Fruit fly (Drosophila melanogaster) whole organism, pupa: Measurements from ENCODE around the gene CG5149.

Experiments
- CG13204 ChIP-seq: fragments of 200-800 bp; sonication (Bioruptor generic); optimal IDR thresholded peaks from 2 replicates; lab custom pipeline; 2018; ENCODE audit warnings: missing biosample characterization, mild to moderate bottlenecking, missing genetic modification characterization, moderate library complexity
- CG14655 ChIP-seq: fragments of 200-800 bp; sonication (Bioruptor generic); optimal IDR thresholded peaks from 3 replicates; lab custom pipeline; 2017; ENCODE audit warnings: mild to moderate bottlenecking, missing biosample characterization, missing genetic modification reagents, missing genetic modification characterization
- CG15710 ChIP-seq: fragments of 200-800 bp; sonication (Bioruptor generic); optimal IDR thresholded peaks from 2 replicates; lab custom pipeline; 2018; ENCODE audit warnings: missing biosample characterization, mild to moderate bottlenecking, missing genetic modification characterization, moderate library complexity
- CG9948 ChIP-seq: fragments of 200-800 bp; sonication (Bioruptor generic); optimal IDR thresholded peaks from 2 replicates; lab custom pipeline; 2018; ENCODE audit warnings: missing biosample characterization, mild to moderate bottlenecking, missing genetic modification characterization, moderate library complexity
- Ets98B ChIP-seq: fragments of 200-800 bp; sonication (Bioruptor generic); IDR thresholded peaks from 2 replicates; pipeline ENCODE4 v1.3.6; 2022; ENCODE audit warnings: missing biosample characterization, missing genetic modification characterization
- Pif1A ChIP-seq: fragments of 200-800 bp; sonication (Bioruptor generic); optimal IDR thresholded peaks from 3 replicates; lab custom pipeline; 2016; ENCODE audit warnings: missing biosample characterization, missing genetic modification characterization
- gl ChIP-seq: fragments of 200-800 bp; sonication (Bioruptor generic); optimal IDR thresholded peaks from 2 replicates; lab custom pipeline; 2018; ENCODE audit warnings: missing biosample characterization, mild to moderate bottlenecking, missing genetic modification characterization
- rn ChIP-seq: fragments of 200-800 bp; sonication (Bioruptor generic); IDR thresholded peaks from 2 replicates; pipeline ENCODE4 v1.3.6; 2022; ENCODE audit warnings: missing biosample characterization, missing genetic modification characterization

dm6 chr2L:7352775-7353187, 35.3 kb downstream of the CG5149 start:
- TF ChIP-seq CG15710 (no peak), rn (GFP tag; lab: Robert Waterston, UW) (no peak), CG9948 (tag; lab: Kevin White, UChicago) (no peak), Pif1A (GFP tag; lab: Kevin White, UChicago) (no peak), CG14655 (GFP tag; lab: Kevin White, UChicago) (no peak), CG13204 (no peak), Ets98B (GFP tag; lab: Robert Waterston, UW) (no peak), gl (no peak)
